Worm (Caenorhabditis elegans): ENCODE measurements around the gene fut-5.

Gene fut-5

DNA sequence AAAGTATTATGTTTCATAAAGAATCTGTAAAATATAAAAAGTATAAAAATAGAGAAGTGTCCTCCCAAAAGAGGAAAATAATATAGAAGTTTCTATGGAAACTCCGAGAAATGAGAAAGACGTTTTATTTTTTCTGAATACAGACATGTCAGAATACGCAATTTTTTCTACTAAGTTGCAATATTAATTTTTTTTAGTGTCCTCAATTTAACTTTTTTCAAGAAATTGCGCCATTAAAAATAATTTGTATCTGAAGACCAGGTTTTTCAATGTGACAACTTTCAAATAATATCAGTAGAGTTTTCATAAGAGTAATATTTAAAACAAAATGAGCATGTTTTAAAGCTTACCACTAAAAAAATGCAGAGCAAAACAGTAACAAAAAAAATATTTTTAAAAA is at the start of gene fut-5:
Gene fut-5 (minus strand): TSS at position 101 of the 400 bp plus-strand sequence.
- TF ChIP-seq dsc-1 (tag; optimal IDR thresholded peaks at IDR 0.05) = no peak
- TF ChIP-seq C16A3.4 (tag; optimal IDR thresholded peaks at IDR 0.05) = no peak
- no peak for TF ChIP-seq unc-86 (tag; optimal IDR thresholded peaks at IDR 0.05)
- TF ChIP-seq lin-39 (tag; optimal IDR thresholded peaks at IDR 0.05) = no peak
- no peak for TF ChIP-seq tlp-1 (tag; optimal IDR thresholded peaks at IDR 0.05)
- no peak for TF ChIP-seq xbp-1 (tag; optimal IDR thresholded peaks at IDR 0.05)
- no peak for TF ChIP-seq fkh-10 (GFP tag; optimal IDR thresholded peaks at IDR 0.05)
- TF ChIP-seq nhr-11 (tag; optimal IDR thresholded peaks at IDR 0.05) = no peak
- TF ChIP-seq ceh-8 (GFP tag; optimal IDR thresholded peaks at IDR 0.05) = no peak
- TF ChIP-seq nhr-85 (tag) = no peak
- no peak for TF ChIP-seq unc-98 (GFP tag; IDR thresholded peaks at IDR 0.05)
- no peak for TF ChIP-seq ceh-90 (tag; optimal IDR thresholded peaks at IDR 0.05)
- no peak for TF ChIP-seq ceh-88 (GFP tag; IDR thresholded peaks at IDR 0.05)
- TF ChIP-seq jun-1 (tag; optimal IDR thresholded peaks at IDR 0.05) = no peak
- TF ChIP-seq hpl-2 (GFP tag; optimal IDR thresholded peaks at IDR 0.05) = no peak

ce11 chrII:4715676-4716075 is 48.2 kb upstream of the fut-5 start, which contains the start of gene F41C3.8:
Gene F41C3.8, plus strand, starts transcription at chrII:4716046.
- peak; percentile 33 for TF ChIP-seq elt-2 (tag; optimal IDR thresholded peaks at IDR 0.05)
- no peak for TF ChIP-seq sup-37 (GFP tag; optimal IDR thresholded peaks at IDR 0.05)
- TF ChIP-seq lin-35 (GFP tag; optimal IDR thresholded peaks at IDR 0.05) = peak in 1 of 2 experiments; percentile 21

DNA sequence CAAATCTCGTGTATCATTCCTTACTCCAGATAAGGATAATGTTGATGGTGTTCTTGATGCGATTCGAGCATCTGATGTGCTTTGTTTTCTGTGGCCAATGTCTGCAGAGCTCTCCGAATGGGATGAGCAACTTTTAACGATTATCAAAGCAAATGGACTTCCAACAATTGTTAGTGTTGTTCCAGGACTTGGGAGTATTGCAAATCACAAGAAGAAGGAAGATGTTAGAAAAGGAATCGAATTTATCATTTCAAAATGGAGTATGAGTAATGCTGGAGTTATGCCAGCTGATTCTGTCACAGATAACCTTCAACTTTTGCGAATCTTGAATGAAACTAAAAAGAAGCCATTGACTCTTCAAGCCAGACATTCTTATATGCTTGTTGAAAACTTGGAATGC is 43.3 kb upstream of the fut-5 start:
- TF ChIP-seq mep-1 (tag; optimal IDR thresholded peaks at IDR 0.05) = no peak
- no peak for TF ChIP-seq efl-1 (optimal IDR thresholded peaks at IDR 0.05)
- TF ChIP-seq efl-1 (GFP tag; optimal IDR thresholded peaks at IDR 0.05 in 1 of 2) = no peak
- no peak for TF ChIP-seq sptf-1 (tag; optimal IDR thresholded peaks at IDR 0.05)
- TF ChIP-seq nhr-90 (tag; optimal IDR thresholded peaks at IDR 0.05; ENCODE audit: poor library complexity) = no peak

DNA sequence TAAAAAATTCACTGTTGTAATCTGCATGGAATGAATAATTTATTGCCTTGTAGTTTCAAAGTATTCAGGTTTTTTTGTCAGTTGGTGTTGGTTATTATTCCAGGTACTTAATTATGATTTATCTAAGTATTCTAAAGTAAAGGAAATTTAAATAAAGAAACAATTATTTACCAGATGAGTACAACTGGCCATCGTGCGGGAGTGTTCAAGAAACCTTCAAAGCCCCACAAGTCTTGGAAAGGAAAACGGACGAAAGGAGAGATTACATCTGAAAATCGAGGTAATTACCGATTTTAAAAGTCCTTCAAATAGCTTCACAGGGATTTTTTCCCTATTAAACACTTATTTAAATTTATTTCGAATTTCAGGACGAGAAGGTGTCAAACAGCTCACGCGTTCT is 42.6 kb upstream of the fut-5 start, which contains the start of gene tag-151:
Gene tag-151 (plus strand): TSS at position 158 of the 400 bp plus-strand sequence.
- TF ChIP-seq lin-14 (GFP tag; optimal IDR thresholded peaks at IDR 0.05) (no peak), nhr-90 (tag; optimal IDR thresholded peaks at IDR 0.05; ENCODE audit: poor library complexity) (peak; percentile 11), lsy-2 (tag; optimal IDR thresholded peaks at IDR 0.05) (peak in 1 of 2 experiments; percentile 1), efl-1 (optimal IDR thresholded peaks at IDR 0.05) (no peak), efl-1 (GFP tag; optimal IDR thresholded peaks at IDR 0.05 in 1 of 2) (peak in 1 of 2 experiments; percentile 52), lir-3 (tag; optimal IDR thresholded peaks at IDR 0.05; ENCODE audit: poor library complexity) (no peak), lin-35 (GFP tag; optimal IDR thresholded peaks at IDR 0.05) (no peak)

- TF ChIP-seq efl-1 (optimal IDR thresholded peaks at IDR 0.05) (peak; percentile 80 to 87), efl-1 (GFP tag; optimal IDR thresholded peaks at IDR 0.05 in 1 of 2) (peak; percentile 70 to 96), aha-1 (tag; optimal IDR thresholded peaks at IDR 0.05) (no peak), blmp-1 (tag; optimal IDR thresholded peaks at IDR 0.05) (no peak), ama-1 (optimal IDR thresholded peaks at IDR 0.05) (no peak), lin-35 (GFP tag; optimal IDR thresholded peaks at IDR 0.05) (peak; percentile 61 to 86), lin-14 (GFP tag; optimal IDR thresholded peaks at IDR 0.05) (peak; percentile 68), sptf-1 (tag; optimal IDR thresholded peaks at IDR 0.05) (no peak), egl-27 (tag; optimal IDR thresholded peaks at IDR 0.05) (no peak), aly-2 (tag; optimal IDR thresholded peaks at IDR 0.05) (no peak), ceh-82 (tag; optimal IDR thresholded peaks at IDR 0.05) (peak; percentile 21 to 62 (median 38)), isw-1 (GFP tag; IDR thresholded peaks at IDR 0.05) (peak; percentile 50), zag-1 (tag; optimal IDR thresholded peaks at IDR 0.05) (no peak), vab-15 (tag; optimal IDR thresholded peaks at IDR 0.05) (no peak), Y116A8C.19 (tag; optimal IDR thresholded peaks at IDR 0.05; ENCODE audit: borderline replicate concordance) (no peak), mdl-1 (tag; optimal IDR thresholded peaks at IDR 0.05) (peak in 1 of 2 experiments; percentile 59), sup-37 (GFP tag; optimal IDR thresholded peaks at IDR 0.05) (no peak), ceh-90 (tag; optimal IDR thresholded peaks at IDR 0.05) (no peak), nhr-47 (tag; optimal IDR thresholded peaks at IDR 0.05) (peak; percentile 66), lin-15B (tag; optimal IDR thresholded peaks at IDR 0.05) (peak; percentile 46), C16A3.4 (tag; optimal IDR thresholded peaks at IDR 0.05) (peak; percentile 48), dpl-1 (GFP tag; optimal IDR thresholded peaks at IDR 0.05) (peak; percentile 57 to 76 (median 72)), unc-86 (tag; optimal IDR thresholded peaks at IDR 0.05) (peak; percentile 33), F16B12.6 (tag; optimal IDR thresholded peaks at IDR 0.05) (peak; percentile 41), nhr-19 (GFP tag; conservative IDR thresholded peaks at IDR 0.05) (peak; percentile 44; the same call in 1 of the 2 replicates), hlh-4 (tag; optimal IDR thresholded peaks at IDR 0.05) (no peak), snu-23 (GFP tag; optimal IDR thresholded peaks at IDR 0.05) (peak; percentile 68)
Observed at ce11 chrII:4706359-4706871, 38.9 kb upstream of the fut-5 start, which contains the start of the genes F10G7.9 and tsn-1. Gene F10G7.9, minus strand, starts transcription at chrII:4706485. Gene tsn-1, plus strand, starts transcription at chrII:4706821.

Data from whole organism, L1 larva.